Worm (Caenorhabditis elegans) whole organism, L3 larva: ENCODE data around the gene ver-3.

Experiments used
- R02D3.7 ChIP-seq: fragments of 150-350 bp; optimal IDR thresholded peaks from 2 replicates; lab custom pipeline; 2014; ENCODE audit warnings: missing biosample characterization, missing genetic modification characterization
- ZK546.5 ChIP-seq: sonication (generic microtip); optimal IDR thresholded peaks from 2 replicates; lab custom pipeline; 2017; ENCODE audit warnings: missing biosample characterization, missing genetic modification characterization
- aly-2 ChIP-seq: fragments of 150-350 bp; optimal IDR thresholded peaks from 2 replicates; lab custom pipeline; 2014; ENCODE audit warnings: missing biosample characterization, missing genetic modification characterization
- ama-1 ChIP-seq: fragments of 150-350 bp; optimal IDR thresholded peaks from 2 replicates; lab custom pipeline; 2018
- ceh-16 ChIP-seq: sonication (generic microtip); optimal IDR thresholded peaks from 2 replicates; lab custom pipeline; 2017; ENCODE audit warnings: missing biosample characterization, missing genetic modification characterization
- ceh-28 ChIP-seq: fragments of 150-350 bp; optimal IDR thresholded peaks from 2 replicates; lab custom pipeline; 2014; ENCODE audit warnings: missing biosample characterization, missing genetic modification reagents, missing genetic modification characterization
- ceh-9 ChIP-seq: sonication (generic microtip); optimal IDR thresholded peaks from 2 replicates; lab custom pipeline; 2018; ENCODE audit warnings: missing biosample characterization, missing genetic modification characterization
- daf-12 ChIP-seq: fragments of 150-350 bp; optimal IDR thresholded peaks from 2 replicates; lab custom pipeline; 2014; ENCODE audit warnings: missing biosample characterization, missing genetic modification reagents, missing genetic modification characterization
- egl-5 ChIP-seq: fragments of 150-350 bp; optimal IDR thresholded peaks from 2 replicates; lab custom pipeline; 2017; ENCODE audit warnings: missing biosample characterization, missing genetic modification reagents, missing genetic modification characterization, inconsistent platforms
- elt-1 ChIP-seq: fragments of 150-350 bp; optimal IDR thresholded peaks from 2 replicates; lab custom pipeline; 2014; ENCODE audit warnings: missing biosample characterization, missing genetic modification characterization
- elt-2 ChIP-seq: sonication (generic microtip); optimal IDR thresholded peaks from 2 replicates; lab custom pipeline; 2016; ENCODE audit warnings: missing genetic modification reagents, mild to moderate bottlenecking, missing genetic modification characterization, missing compliant biosample characterization
- elt-3 ChIP-seq, 3 experiments: fragments of 150-350 bp in 1 of 3; sonication (generic microtip) in 2 of 3; optimal IDR thresholded peaks; 2 replicates in 2 of 3; 4 replicates in 1 of 3; lab custom pipeline; 2014 to 2017; ENCODE audit warnings: missing biosample characterization in 3 of 3, missing genetic modification characterization in 3 of 3
- eor-1 ChIP-seq, 2 experiments: fragments of 150-350 bp; optimal IDR thresholded peaks; 2 replicates each; lab custom pipeline; 2014 to 2018; ENCODE audit warnings: missing biosample characterization in 2 of 2, missing genetic modification characterization in 2 of 2
- fkh-10 ChIP-seq: sonication (generic microtip); optimal IDR thresholded peaks from 2 replicates; lab custom pipeline; 2017; ENCODE audit warnings: missing biosample characterization, missing genetic modification reagents, missing genetic modification characterization
- fkh-2 ChIP-seq: fragments of 150-350 bp; optimal IDR thresholded peaks from 2 replicates; lab custom pipeline; 2014; ENCODE audit warnings: missing biosample characterization, missing genetic modification reagents, missing genetic modification characterization
- hmg-11 ChIP-seq: sonication (generic microtip); optimal IDR thresholded peaks from 2 replicates; lab custom pipeline; 2016; ENCODE audit warnings: missing genetic modification characterization, missing compliant biosample characterization
- jun-1 ChIP-seq: fragments of 150-350 bp; optimal IDR thresholded peaks from 2 replicates; lab custom pipeline; 2014; ENCODE audit warnings: missing biosample characterization, missing genetic modification reagents, missing genetic modification characterization
- lsy-12 ChIP-seq: sonication (generic microtip); optimal IDR thresholded peaks from 2 replicates; lab custom pipeline; 2016; ENCODE audit warnings: mild to moderate bottlenecking, missing genetic modification characterization, missing compliant biosample characterization
- mdl-1 ChIP-seq: fragments of 150-350 bp; optimal IDR thresholded peaks from 2 replicates; lab custom pipeline; 2014; ENCODE audit warnings: missing biosample characterization, missing genetic modification characterization
- mml-1 ChIP-seq: fragments of 150-350 bp; sonication (generic microtip); optimal IDR thresholded peaks from 3 replicates; lab custom pipeline; 2014; ENCODE audit warnings: missing biosample characterization, missing genetic modification characterization
- nhr-11 ChIP-seq: fragments of 150-350 bp; optimal IDR thresholded peaks from 2 replicates; lab custom pipeline; 2014; ENCODE audit warnings: missing biosample characterization, missing genetic modification characterization
- nhr-12 ChIP-seq: fragments of 150-350 bp; optimal IDR thresholded peaks from 2 replicates; lab custom pipeline; 2014; ENCODE audit warnings: missing biosample characterization, missing genetic modification characterization
- nhr-23 ChIP-seq: fragments of 150-350 bp; optimal IDR thresholded peaks from 2 replicates; lab custom pipeline; 2014; ENCODE audit warnings: missing biosample characterization, missing genetic modification reagents, missing genetic modification characterization
- nhr-237 ChIP-seq: fragments of 150-350 bp; optimal IDR thresholded peaks from 2 replicates; lab custom pipeline; 2014; ENCODE audit warnings: missing biosample characterization, missing genetic modification characterization
- nhr-25 ChIP-seq: sonication (generic microtip); optimal IDR thresholded peaks from 2 replicates; lab custom pipeline; 2017; ENCODE audit warnings: missing biosample characterization, missing genetic modification characterization
- nhr-28 ChIP-seq: fragments of 150-350 bp; optimal IDR thresholded peaks from 2 replicates; lab custom pipeline; 2014; ENCODE audit warnings: missing biosample characterization, missing genetic modification characterization
- nhr-67 ChIP-seq: fragments of 150-350 bp; optimal IDR thresholded peaks from 2 replicates; lab custom pipeline; 2014; ENCODE audit warnings: missing biosample characterization, missing genetic modification characterization
- nhr-76 ChIP-seq: fragments of 150-350 bp; sonication (generic microtip); optimal IDR thresholded peaks from 5 replicates; lab custom pipeline; 2014; ENCODE audit warnings: missing biosample characterization, missing genetic modification characterization
- nhr-77 ChIP-seq: fragments of 150-350 bp; optimal IDR thresholded peaks from 2 replicates; lab custom pipeline; 2014; ENCODE audit warnings: missing biosample characterization, missing genetic modification characterization
- pha-4 ChIP-seq: fragments of 150-350 bp; optimal IDR thresholded peaks from 2 replicates; lab custom pipeline; 2014; ENCODE audit warnings: missing biosample characterization, missing genetic modification reagents, missing genetic modification characterization
- pqm-1 ChIP-seq: fragments of 150-350 bp; optimal IDR thresholded peaks from 2 replicates; lab custom pipeline; 2017; ENCODE audit warnings: missing biosample characterization, missing genetic modification characterization, inconsistent platforms
- sea-2 ChIP-seq: fragments of 150-350 bp; sonication (generic microtip); optimal IDR thresholded peaks from 4 replicates; lab custom pipeline; 2014; ENCODE audit warnings: missing biosample characterization, missing genetic modification reagents, missing genetic modification characterization
- skn-1 ChIP-seq: fragments of 150-350 bp; optimal IDR thresholded peaks from 2 replicates; lab custom pipeline; 2014; ENCODE audit warnings: missing biosample characterization, missing genetic modification characterization
- tbx-2 ChIP-seq: sonication (generic microtip); optimal IDR thresholded peaks from 2 replicates; lab custom pipeline; 2016; ENCODE audit warnings: mild to moderate bottlenecking, missing genetic modification characterization, missing compliant biosample characterization
- unc-39 ChIP-seq: sonication (generic microtip); optimal IDR thresholded peaks from 4 replicates; lab custom pipeline; 2017; ENCODE audit warnings: missing biosample characterization, missing genetic modification characterization
- unc-62 ChIP-seq: fragments of 150-350 bp; sonication (generic microtip); optimal IDR thresholded peaks from 4 replicates; lab custom pipeline; 2014; ENCODE audit warnings: missing biosample characterization, missing genetic modification reagents, missing genetic modification characterization
- zag-1 ChIP-seq: fragments of 150-350 bp; optimal IDR thresholded peaks from 2 replicates; lab custom pipeline; 2014; ENCODE audit warnings: missing biosample characterization, missing genetic modification characterization
- ztf-11 ChIP-seq: fragments of 150-350 bp; optimal IDR thresholded peaks from 2 replicates; lab custom pipeline; 2014; ENCODE audit warnings: missing biosample characterization, missing genetic modification characterization
- ztf-4 ChIP-seq: fragments of 150-350 bp; optimal IDR thresholded peaks from 2 replicates; lab custom pipeline; 2014; ENCODE audit warnings: missing biosample characterization, missing genetic modification characterization

ver-3 gene

DNA sequence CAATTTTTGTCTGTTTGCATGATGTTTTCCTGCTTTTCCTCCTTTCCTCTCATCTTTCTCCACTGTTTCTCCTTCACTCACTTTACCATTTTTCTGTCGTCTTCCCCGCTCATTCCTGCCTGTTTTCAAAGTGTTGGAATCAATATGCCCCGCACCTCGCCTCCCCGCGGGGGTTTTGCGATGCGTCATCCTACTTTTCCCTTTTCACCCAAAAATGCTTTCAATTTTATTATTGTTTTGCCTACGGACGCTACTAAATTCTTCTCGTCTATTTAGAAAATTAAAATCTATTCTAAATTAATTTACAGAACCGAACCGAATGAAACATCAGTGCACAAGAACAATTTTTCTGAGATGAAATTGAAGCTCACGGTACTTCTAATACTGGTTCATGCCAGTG is at the start of gene ver-3:
ver-3 (plus strand) TSS at position 301 of the 400 bp plus-strand sequence.
- TF ChIP-seq egl-5 (tag; lab: Kevin White, UChicago) (no peak), daf-12 (tag; lab: Kevin White, UChicago) (no peak), sea-2 (no peak), nhr-76 (tag; lab: Kevin White, UChicago) (no peak), nhr-12 (no peak), skn-1 (tag; lab: Kevin White, UChicago) (no peak), R02D3.7 (tag; lab: Kevin White, UChicago) (no peak), nhr-25 (no peak), elt-1 (tag; lab: Kevin White, UChicago) (no peak), nhr-23 (tag; lab: Kevin White, UChicago) (no peak), fkh-10 (GFP tag; lab: Kevin White, UChicago) (no peak), ceh-9 (tag; lab: Kevin White, UChicago) (no peak)

DNA sequence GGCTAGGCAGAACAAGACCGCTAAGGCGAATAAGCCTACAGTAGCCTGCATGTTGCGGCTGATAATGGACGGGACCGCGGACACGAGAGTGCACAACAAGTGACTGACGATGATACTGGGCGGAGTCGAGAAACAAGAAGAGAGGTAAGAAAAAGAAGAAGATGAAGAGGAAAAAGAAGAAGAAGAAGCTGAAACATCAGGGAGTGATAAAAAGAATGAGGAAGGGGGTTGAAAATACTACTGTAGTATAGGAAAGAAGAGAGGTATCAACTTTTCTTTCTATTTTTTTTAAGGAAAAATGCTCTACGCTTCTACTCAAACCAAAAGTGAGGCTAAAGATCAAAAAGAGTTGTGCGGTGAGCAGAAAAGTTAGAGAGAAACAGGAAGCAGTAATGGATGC is 43.4 kb upstream of the ver-3 start, which contains the start of gene T21B6.3:
T21B6.3 (minus strand) TSS at position 101 of the 400 bp plus-strand sequence.
- TF ChIP-seq mdl-1 (tag; lab: Kevin White, UChicago): no peak
- TF ChIP-seq jun-1 (tag; lab: Kevin White, UChicago): no peak
- no peak for TF ChIP-seq fkh-10 (GFP tag; lab: Kevin White, UChicago)
- no peak for TF ChIP-seq nhr-76 (tag; lab: Kevin White, UChicago)
- no peak for TF ChIP-seq skn-1 (tag; lab: Kevin White, UChicago)
- no peak for TF ChIP-seq aly-2
- TF ChIP-seq zag-1: no peak
- TF ChIP-seq elt-3 (tag; optimal IDR thresholded peaks at IDR 0.05; lab: Kevin White, UChicago): no peak
- no peak for TF ChIP-seq nhr-77
- TF ChIP-seq tbx-2: no peak
- no peak for TF ChIP-seq unc-62 (GFP tag; lab: Kevin White, UChicago)
- no peak for TF ChIP-seq eor-1 (tag; optimal IDR thresholded peaks at IDR 0.05; lab: Kevin White, UChicago)

ce11 chrX:10951168-10951567 is 41.1 kb upstream of the ver-3 start, which contains the start of gene K09C8.7:
K09C8.7 (minus strand) TSS chrX:10951393.
- TF ChIP-seq ztf-11 (tag; lab: Kevin White, UChicago): no peak
- TF ChIP-seq fkh-2 (tag; lab: Kevin White, UChicago): no peak
- TF ChIP-seq elt-2 (tag; lab: Kevin White, UChicago): no peak
- TF ChIP-seq mml-1 (tag; lab: Kevin White, UChicago): no peak
- no peak for TF ChIP-seq nhr-28 (tag; lab: Kevin White, UChicago)
- TF ChIP-seq ZK546.5 (tag; lab: Kevin White, UChicago): no peak
- no peak for TF ChIP-seq ceh-28 (tag; lab: Kevin White, UChicago)
- TF ChIP-seq nhr-67: no peak
- no peak for TF ChIP-seq nhr-23 (tag; lab: Kevin White, UChicago)
- no peak for TF ChIP-seq nhr-237 (tag; lab: Kevin White, UChicago)
- TF ChIP-seq pha-4 (tag; lab: Kevin White, UChicago): no peak
- TF ChIP-seq pqm-1 (tag; lab: Kevin White, UChicago): no peak
- TF ChIP-seq egl-5 (tag; lab: Kevin White, UChicago): no peak
- no peak for TF ChIP-seq unc-62 (GFP tag; lab: Kevin White, UChicago)
- no peak for TF ChIP-seq skn-1 (tag; lab: Kevin White, UChicago)
- no peak for TF ChIP-seq lsy-12 (tag; lab: Kevin White, UChicago)
- TF ChIP-seq ztf-4 (tag; lab: Kevin White, UChicago): no peak
- TF ChIP-seq ceh-16 (tag; lab: Kevin White, UChicago): no peak

- TF ChIP-seq nhr-11 (tag; lab: Kevin White, UChicago) (no peak), elt-3 (tag; optimal IDR thresholded peaks at IDR 0.05; lab: Kevin White, UChicago) (no peak), nhr-77 (no peak), jun-1 (tag; lab: Kevin White, UChicago) (no peak), nhr-12 (no peak), unc-62 (GFP tag; lab: Kevin White, UChicago) (no peak), eor-1 (tag; optimal IDR thresholded peaks at IDR 0.05; lab: Kevin White, UChicago) (no peak), ama-1 (lab: Kevin White, UChicago) (no peak), hmg-11 (tag; lab: Kevin White, UChicago) (no peak), unc-39 (tag; lab: Kevin White, UChicago) (no peak), pqm-1 (tag; lab: Kevin White, UChicago) (peak; percentile 19), elt-2 (tag; lab: Kevin White, UChicago) (peak; percentile 63), nhr-237 (tag; lab: Kevin White, UChicago) (no peak), ztf-11 (tag; lab: Kevin White, UChicago) (no peak)
Measured at ce11 chrX:10951922-10952321, 40.4 kb upstream of the ver-3 start.
